Fruit fly (Drosophila melanogaster) whole organism, wandering third instar larva: ENCODE data around the gene CG15577.

Source experiments
- Abd-B ChIP-seq: fragments of >200 bp; optimal IDR thresholded peaks from 2 replicates; lab custom pipeline; 2017; ENCODE audit warnings: missing biosample characterization, missing genetic modification characterization
- CG32264 ChIP-seq: fragments of 200-800 bp; sonication (Bioruptor generic); optimal IDR thresholded peaks from 2 replicates; lab custom pipeline; 2016; ENCODE audit warnings: missing biosample characterization, missing genetic modification characterization
- CrebA ChIP-seq: fragments of 200-800 bp; sonication (Bioruptor generic); optimal IDR thresholded peaks from 2 replicates; lab custom pipeline; 2016; ENCODE audit warnings: missing biosample characterization, mild to moderate bottlenecking, missing genetic modification characterization, borderline replicate concordance
- Dif ChIP-seq: fragments of 200-275, 200-300 bp; sonication (Bioruptor generic); optimal IDR thresholded peaks from 2 replicates; lab custom pipeline; 2018; ENCODE audit warnings: missing biosample characterization, missing genetic modification characterization; ENCODE audit not compliant: partially characterized antibody
- GATAd ChIP-seq: sonication (Bioruptor generic); optimal IDR thresholded peaks from 2 replicates; lab custom pipeline; 2016; ENCODE audit warnings: missing biosample characterization, missing genetic modification characterization
- HLH106 ChIP-seq: fragments of 200-800 bp; optimal IDR thresholded peaks from 3 replicates; lab custom pipeline; 2019; ENCODE audit warnings: missing biosample characterization, mild to moderate bottlenecking, missing genetic modification characterization, moderate library complexity
- Hr78 ChIP-seq: fragments of >200 bp; optimal IDR thresholded peaks from 2 replicates; lab custom pipeline; 2017; ENCODE audit warnings: missing biosample characterization, missing genetic modification characterization
- Hr83 ChIP-seq: fragments of 200-300 bp; sonication (Bioruptor generic); optimal IDR thresholded peaks from 2 replicates; lab custom pipeline; 2016; ENCODE audit warnings: missing biosample characterization, mild to moderate bottlenecking, missing genetic modification characterization, moderate library complexity; ENCODE audit not compliant: poor library complexity, severe bottlenecking
- Mio ChIP-seq: sonication (Bioruptor generic); optimal IDR thresholded peaks from 2 replicates; lab custom pipeline; 2016; ENCODE audit warnings: missing biosample characterization, missing genetic modification characterization
- Myc ChIP-seq: fragments of >200 bp; optimal IDR thresholded peaks from 2 replicates; lab custom pipeline; 2017
- N ChIP-seq: fragments of >200 bp; optimal IDR thresholded peaks from 2 replicates; lab custom pipeline; 2018; ENCODE audit warnings: missing biosample characterization, missing external identifiers, missing genetic modification characterization
- OdsH ChIP-seq: fragments of 200-800 bp; sonication (Bioruptor generic); optimal IDR thresholded peaks from 2 replicates; lab custom pipeline; 2016; ENCODE audit warnings: missing biosample characterization, mild to moderate bottlenecking, missing genetic modification characterization
- Rel ChIP-seq, 2 experiments: fragments of 200-800 bp; sonication (Bioruptor generic) in 1 of 2; optimal IDR thresholded peaks; 2 replicates in 1 of 2; 3 replicates in 1 of 2; lab custom pipeline; 2016 to 2019; ENCODE audit warnings: mild to moderate bottlenecking in 2 of 2, missing biosample characterization in 2 of 2, missing genetic modification characterization in 2 of 2, moderate library complexity in 1 of 2
- Sp1 ChIP-seq: fragments of 200-800 bp; sonication (Bioruptor generic); optimal IDR thresholded peaks from 3 replicates; lab custom pipeline; 2019; ENCODE audit warnings: missing biosample characterization, mild to moderate bottlenecking, missing genetic modification characterization, moderate library complexity
- Vsx2 ChIP-seq: fragments of 200-300, 225-300 bp; sonication (Bioruptor generic); optimal IDR thresholded peaks from 2 replicates; lab custom pipeline; 2018; ENCODE audit warnings: missing biosample characterization, missing genetic modification characterization; ENCODE audit not compliant: partially characterized antibody
- br ChIP-seq: fragments of 200-800 bp; sonication (Bioruptor generic); optimal IDR thresholded peaks from 2 replicates; lab custom pipeline; 2016; ENCODE audit warnings: missing biosample characterization, missing genetic modification characterization
- brk ChIP-seq: fragments of 200-800 bp; sonication (Bioruptor generic); optimal IDR thresholded peaks from 2 replicates; lab custom pipeline; 2016; ENCODE audit warnings: missing biosample characterization, mild to moderate bottlenecking, missing genetic modification characterization
- dl ChIP-seq, 2 experiments: fragments of 175-275, 200-275 bp in 1 of 2; fragments of 200-275 bp in 1 of 2; sonication (Bioruptor generic); optimal IDR thresholded peaks; lab custom pipeline; 2018; ENCODE audit warnings: mild to moderate bottlenecking in 2 of 2, missing biosample characterization in 2 of 2, missing genetic modification characterization in 2 of 2, moderate library complexity in 2 of 2; ENCODE audit not compliant: partially characterized antibody in 2 of 2, insufficient read depth in 1 of 2
- dmrt93B ChIP-seq: fragments of 200-800 bp; sonication (Bioruptor generic); optimal IDR thresholded peaks from 2 replicates; lab custom pipeline; 2018; ENCODE audit warnings: missing biosample characterization, mild to moderate bottlenecking, missing genetic modification characterization
- ey ChIP-seq: fragments of 200-800 bp; sonication (Bioruptor generic); optimal IDR thresholded peaks from 2 replicates; lab custom pipeline; 2016; ENCODE audit warnings: missing biosample characterization, missing genetic modification characterization
- foxo ChIP-seq, 2 experiments: fragments of 200-800 bp; sonication (Bioruptor generic); optimal IDR thresholded peaks; 2 replicates in 1 of 2; 3 replicates in 1 of 2; lab custom pipeline; 2016 to 2017; ENCODE audit warnings: missing biosample characterization in 2 of 2, missing genetic modification characterization in 2 of 2
- fru ChIP-seq: fragments of 200-800 bp; sonication (Bioruptor generic); optimal IDR thresholded peaks from 3 replicates; lab custom pipeline; 2016; ENCODE audit warnings: missing biosample characterization, mild to moderate bottlenecking, missing genetic modification characterization
- h ChIP-seq: fragments of 200-800 bp; sonication (Bioruptor generic); optimal IDR thresholded peaks from 3 replicates; lab custom pipeline; 2016; ENCODE audit warnings: missing biosample characterization, mild to moderate bottlenecking, missing genetic modification characterization
- jim ChIP-seq: fragments of 175-275, 200-325 bp; sonication (Bioruptor generic); optimal IDR thresholded peaks from 2 replicates; lab custom pipeline; 2016; ENCODE audit warnings: missing biosample characterization, mild to moderate bottlenecking, missing genetic modification characterization
- psq ChIP-seq: fragments of 200-800 bp; sonication (Bioruptor generic); optimal IDR thresholded peaks from 3 replicates; lab custom pipeline; 2017; ENCODE audit warnings: missing biosample characterization, mild to moderate bottlenecking, missing genetic modification characterization, moderate library complexity
- rgr ChIP-seq: fragments of 200-800 bp; sonication (Bioruptor generic); optimal IDR thresholded peaks from 3 replicates; lab custom pipeline; 2016; ENCODE audit warnings: missing biosample characterization, mild to moderate bottlenecking, missing genetic modification characterization
- sage ChIP-seq: fragments of 200-800 bp; sonication (Bioruptor generic); optimal IDR thresholded peaks from 2 replicates; lab custom pipeline; 2016; ENCODE audit warnings: missing biosample characterization, mild to moderate bottlenecking, missing genetic modification characterization
- sv ChIP-seq: fragments of 200-800 bp; sonication (Bioruptor generic); optimal IDR thresholded peaks from 3 replicates; lab custom pipeline; 2016; ENCODE audit warnings: missing biosample characterization, missing genetic modification characterization
- usp ChIP-seq: fragments of >200 bp; optimal IDR thresholded peaks from 2 replicates; lab custom pipeline; 2017; ENCODE audit warnings: missing biosample characterization, missing genetic modification characterization
- woc ChIP-seq: sonication (Bioruptor generic); optimal IDR thresholded peaks from 2 replicates; lab custom pipeline; 2016; ENCODE audit warnings: missing biosample characterization, mild to moderate bottlenecking, missing genetic modification characterization

CG15577 gene

DNA sequence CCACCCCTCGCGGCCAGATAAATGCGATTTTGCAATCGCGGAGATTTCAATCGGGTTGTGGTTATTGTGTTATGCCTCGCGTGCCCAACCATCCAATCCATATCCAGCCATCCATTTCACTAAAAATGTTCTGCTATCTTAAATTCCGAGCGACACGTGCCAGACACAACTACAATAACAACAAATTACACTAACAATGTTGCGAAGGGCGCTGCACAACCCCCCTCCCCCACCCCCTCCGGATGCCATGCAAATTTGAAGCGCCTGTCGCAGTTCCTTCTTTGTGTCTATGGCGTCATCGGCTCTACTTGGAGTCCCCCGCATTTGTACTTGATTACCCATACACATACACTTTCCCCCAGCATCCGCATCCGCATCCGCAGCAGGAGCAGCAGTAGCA lies 11.5 kb downstream of the CG15577 start:
- TF ChIP-seq sage (GFP tag; lab: Kevin White, UChicago) = no peak
- no peak for TF ChIP-seq Hr78 (GFP tag; lab: Kevin White, UChicago)

DNA sequence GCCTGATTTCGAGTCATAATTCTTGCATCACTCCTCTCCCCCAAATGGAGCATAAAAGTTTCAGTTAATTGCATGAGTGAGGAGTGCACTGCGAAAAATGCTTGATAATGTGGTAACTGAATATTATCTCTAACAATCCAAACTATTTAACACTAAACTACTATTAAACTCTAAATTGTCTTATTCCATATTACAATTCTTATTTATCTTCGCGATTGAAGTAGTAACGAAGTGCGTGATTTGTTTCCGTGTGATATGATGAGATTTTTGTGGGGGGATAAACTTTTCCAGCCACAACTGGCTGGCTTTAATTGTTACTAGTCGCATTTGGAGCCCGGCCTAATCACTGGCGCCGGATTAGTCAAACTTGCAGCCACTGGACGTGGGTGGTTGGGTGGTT lies 12.5 kb downstream of the CG15577 start:
- TF ChIP-seq foxo (GFP tag; optimal IDR thresholded peaks at IDR 0.05; lab: Kevin White, UChicago) (no peak), Rel (GFP tag; optimal IDR thresholded peaks at IDR 0.05; lab: Kevin White, UChicago) (no peak), Rel (tag; optimal IDR thresholded peaks at IDR 0.05; lab: Kevin White, UChicago) (no peak), psq (no peak), h (GFP tag; lab: Kevin White, UChicago) (no peak), Vsx2 (GFP tag; lab: Kevin White, UChicago) (no peak), jim (GFP tag; lab: Kevin White, UChicago) (no peak), sv (GFP tag; lab: Kevin White, UChicago) (no peak), HLH106 (tag; lab: Kevin White, UChicago) (no peak), Dif (no peak)

DNA sequence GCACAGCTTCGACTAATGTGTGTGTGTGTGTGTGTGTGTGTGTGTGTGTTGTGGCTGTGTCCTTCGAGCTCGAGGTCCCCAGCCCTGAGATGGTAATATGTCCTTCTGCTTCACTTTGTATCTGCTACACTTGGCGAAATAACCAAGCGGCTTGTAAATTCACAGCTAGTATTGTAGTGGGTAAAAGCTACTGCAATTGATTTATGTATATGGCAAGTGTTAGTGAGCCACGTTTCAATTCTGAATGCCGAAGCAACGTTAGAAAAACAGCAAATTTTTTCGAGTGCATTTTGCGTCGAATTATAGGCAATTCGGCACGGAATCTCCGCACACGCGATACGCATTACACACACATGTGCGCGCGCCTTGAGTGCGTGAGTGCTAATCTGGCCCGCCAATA lies 14.1 kb downstream of the CG15577 start:
- TF ChIP-seq woc (GFP tag; lab: Kevin White, UChicago) (peak; percentile 3), HLH106 (tag; lab: Kevin White, UChicago) (peak; percentile 42), br (GFP tag; lab: Kevin White, UChicago) (peak; percentile 15), fru (GFP tag; lab: Kevin White, UChicago) (peak; percentile 46), h (GFP tag; lab: Kevin White, UChicago) (peak; percentile 32), dmrt93B (GFP tag; lab: Kevin White, UChicago) (no peak), ey (GFP tag; lab: Kevin White, UChicago) (peak; percentile 40), Abd-B (GFP tag; lab: Kevin White, UChicago) (no peak), OdsH (GFP tag; lab: Kevin White, UChicago) (peak; percentile 26), CrebA (GFP tag; lab: Kevin White, UChicago) (no peak), foxo (GFP tag; optimal IDR thresholded peaks at IDR 0.05; lab: Kevin White, UChicago) (peak in 1 of 2 experiments; percentile 46), Sp1 (GFP tag; lab: Kevin White, UChicago) (peak; percentile 29), rgr (GFP tag; lab: Kevin White, UChicago) (peak; percentile 32)

DNA sequence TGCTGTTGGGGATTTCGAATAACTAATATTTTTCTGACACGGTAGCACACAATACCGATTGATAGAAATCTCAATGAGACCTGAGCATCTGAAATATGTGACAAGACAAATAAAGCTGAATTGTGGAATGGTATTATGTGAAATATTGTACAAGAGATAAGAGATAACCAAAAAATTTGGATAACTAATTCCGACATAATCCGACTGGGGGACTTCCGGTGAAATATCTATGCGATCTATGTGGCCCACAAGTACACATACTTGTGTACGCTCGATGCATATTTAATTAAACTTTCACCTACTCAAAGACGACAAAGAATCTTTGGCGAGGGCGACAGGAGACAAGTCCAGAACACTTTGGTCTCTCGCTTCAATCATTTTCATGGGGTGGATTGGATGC lies 24.1 kb downstream of the CG15577 start, which contains the start of gene CG15576:
Gene CG15576, minus strand, starts transcription at position 101 of the 400 bp plus-strand sequence.
- TF ChIP-seq Mio (GFP tag; lab: Kevin White, UChicago) = no peak
- no peak for TF ChIP-seq Hr78 (GFP tag; lab: Kevin White, UChicago)
- no peak for TF ChIP-seq brk (GFP tag; lab: Kevin White, UChicago)
- TF ChIP-seq Dif = no peak
- TF ChIP-seq CrebA (GFP tag; lab: Kevin White, UChicago) = no peak

DNA sequence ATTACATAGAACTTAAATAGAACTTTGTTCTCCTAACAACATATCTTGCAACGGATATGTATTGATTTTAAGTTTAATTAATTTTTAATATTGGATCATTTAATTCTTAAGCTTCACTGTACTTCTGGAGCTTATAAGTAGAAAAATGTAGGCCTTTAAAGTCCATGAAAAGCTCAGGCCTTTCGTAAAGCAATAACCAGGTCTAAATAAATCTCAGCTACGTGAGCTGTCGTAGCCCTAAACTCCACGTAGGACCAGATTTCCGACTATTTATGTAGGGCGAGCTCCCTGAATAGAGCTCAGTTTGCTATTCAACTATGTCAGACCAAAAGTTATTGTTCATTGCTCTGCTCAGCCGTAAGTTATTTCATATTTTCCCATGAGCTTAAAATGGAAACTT lies 28.7 kb downstream of the CG15577 start, which contains the start of gene CG43135:
Gene CG43135, plus strand, starts transcription at position 301 of the 400 bp plus-strand sequence.
- no peak for TF ChIP-seq CrebA (GFP tag; lab: Kevin White, UChicago)
- TF ChIP-seq br (GFP tag; lab: Kevin White, UChicago) = no peak
- TF ChIP-seq sage (GFP tag; lab: Kevin White, UChicago) = no peak
- no peak for TF ChIP-seq OdsH (GFP tag; lab: Kevin White, UChicago)
- TF ChIP-seq Hr83 = no peak
- TF ChIP-seq CG32264 (GFP tag; lab: Kevin White, UChicago) = no peak
- TF ChIP-seq N (GFP tag; lab: Kevin White, UChicago) = no peak

DNA sequence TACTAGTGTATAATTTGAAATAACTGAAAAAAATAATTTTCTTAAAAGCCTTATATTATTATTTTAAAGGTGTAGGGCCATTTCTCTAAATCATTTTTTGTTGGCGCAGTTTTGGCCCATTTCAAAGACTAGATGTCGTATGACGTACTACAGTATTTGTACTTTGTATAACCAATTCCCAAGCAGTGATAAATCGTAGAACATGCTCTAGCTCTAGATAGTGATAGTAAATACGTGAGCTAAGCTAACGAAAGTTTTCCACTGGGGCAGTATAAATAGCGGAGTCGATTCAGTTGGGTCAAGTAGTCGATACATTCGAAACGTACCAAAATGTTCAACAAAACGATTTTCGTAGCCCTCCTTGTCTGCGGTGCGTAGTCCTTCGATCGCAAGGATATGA lies 29.8 kb downstream of the CG15577 start, which contains the start of gene CG43134:
Gene CG43134, plus strand, starts transcription at position 301 of the 400 bp plus-strand sequence.
- TF ChIP-seq jim (GFP tag; lab: Kevin White, UChicago) = no peak

DNA sequence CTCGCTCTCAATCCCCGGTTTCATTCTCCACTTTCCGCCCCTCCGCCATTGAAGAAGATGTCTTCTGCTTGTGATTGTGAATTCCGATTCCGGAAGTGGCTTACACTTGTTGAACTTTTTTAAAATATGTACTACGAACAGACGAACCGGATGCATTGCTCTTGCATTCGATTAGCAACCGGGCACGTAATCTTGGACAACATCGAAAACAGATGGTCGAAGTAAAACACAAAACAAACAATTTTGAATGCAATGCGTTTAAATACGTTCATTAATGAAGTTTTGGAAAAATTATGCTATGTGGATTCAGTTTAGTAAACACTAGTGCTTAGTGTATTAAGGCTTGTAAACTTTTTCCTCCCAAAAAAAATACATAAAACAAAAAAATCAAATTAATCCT lies 30.8 kb downstream of the CG15577 start, which contains the start of gene Muc4B:
Gene Muc4B, minus strand, starts transcription at position 101 of the 400 bp plus-strand sequence.
- TF ChIP-seq dl (GFP tag; optimal IDR thresholded peaks at IDR 0.05; lab: Kevin White, UChicago; ENCODE audit: insufficient read depth in 1 of 2, partially characterized antibody in 2 of 2) (no peak), OdsH (GFP tag; lab: Kevin White, UChicago) (no peak), Dif (no peak), foxo (GFP tag; optimal IDR thresholded peaks at IDR 0.05; lab: Kevin White, UChicago) (no peak), Myc (lab: Kevin White, UChicago) (no peak), Vsx2 (GFP tag; lab: Kevin White, UChicago) (no peak), Hr83 (no peak), br (GFP tag; lab: Kevin White, UChicago) (no peak), GATAd (GFP tag; lab: Kevin White, UChicago) (no peak), usp (no peak), psq (no peak), N (GFP tag; lab: Kevin White, UChicago) (no peak)
